Fruit fly (Drosophila melanogaster) S2 (cell line): ENCODE measurements around the gene CG1582.

Experiments
- CG8478 ChIP-seq: fragments of >200 bp; optimal IDR thresholded peaks from 2 replicates; lab custom pipeline; 2018
- CTCF ChIP-seq, 2 experiments: fragments of >200 bp; optimal IDR thresholded peaks; 2 replicates each; lab custom pipeline; 2018

- TF ChIP-seq CTCF (optimal IDR thresholded peaks at IDR 0.05; lab: Kevin White, UChicago) (no peak), CG8478 (lab: Kevin White, UChicago) (no peak)
These were observed 24.7 kb upstream of the CG1582 start, which contains the start of gene v for dm6 chrX:10923711-10924281.
